Fruit fly (Drosophila melanogaster): ENCODE measurements around the gene CG5854.

CG5854 gene

dm6 chr3R:23958091-23958838 lies 24.6 kb downstream of the CG5854 start, which contains the start of the genes GluProRS and AP-1sigma (continued):
- peak; percentile 79 for TF ChIP-seq hbn (GFP tag; IDR thresholded peaks at IDR 0.05; ENCODE audit: partially characterized antibody)
- TF ChIP-seq Deaf1 (tag; optimal IDR thresholded peaks at IDR 0.05): peak; percentile 65
- no peak for TF ChIP-seq sd (tag; optimal IDR thresholded peaks at IDR 0.05)
- TF ChIP-seq CG4424 (GFP tag; optimal IDR thresholded peaks at IDR 0.05): peak; percentile 92
- peak; percentile 79 for TF ChIP-seq ro (GFP tag; IDR thresholded peaks at IDR 0.05)
- peak; percentile 77 for TF ChIP-seq org-1 (GFP tag; optimal IDR thresholded peaks at IDR 0.05)
- TF ChIP-seq CG7963 (GFP tag; IDR thresholded peaks at IDR 0.05; ENCODE audit: partially characterized antibody): peak; percentile 81
- TF ChIP-seq zfh2 (GFP tag; optimal IDR thresholded peaks at IDR 0.05): peak; percentile 92
- TF ChIP-seq CG15479 (GFP tag; optimal IDR thresholded peaks at IDR 0.05): no peak
- TF ChIP-seq CG2120 (GFP tag; optimal IDR thresholded peaks at IDR 0.05): peak; percentile 94
- TF ChIP-seq CG10979 (tag; optimal IDR thresholded peaks at IDR 0.05): peak; percentile 84
- TF ChIP-seq CG1792 (GFP tag; optimal IDR thresholded peaks at IDR 0.05): peak; percentile 31
- peak; percentile 63 for TF ChIP-seq CG4282 (GFP tag; optimal IDR thresholded peaks at IDR 0.05)
- TF ChIP-seq Vsx1 (GFP tag; optimal IDR thresholded peaks at IDR 0.05): peak; percentile 80
- TF ChIP-seq E2f2 (GFP tag; IDR thresholded peaks at IDR 0.05): peak; percentile 69
- peak; percentile 97 for TF ChIP-seq sens (GFP tag)
- TF ChIP-seq CG10209 (GFP tag; optimal IDR thresholded peaks at IDR 0.05): peak; percentile 84
- peak; percentile 92 for TF ChIP-seq Drgx (GFP tag; IDR thresholded peaks at IDR 0.05)
- peak; percentile 90 for TF ChIP-seq hb (GFP tag; IDR thresholded peaks at IDR 0.05; ENCODE audit: partially characterized antibody)
- peak; percentile 90 for TF ChIP-seq CG14050 (GFP tag; IDR thresholded peaks at IDR 0.05)
- TF ChIP-seq CG30020 (tag; optimal IDR thresholded peaks at IDR 0.05): peak; percentile 74
- TF ChIP-seq CG30431 (GFP tag; optimal IDR thresholded peaks at IDR 0.05): peak; percentile 88
- TF ChIP-seq CG8290 (GFP tag; optimal IDR thresholded peaks at IDR 0.05): peak; percentile 82
- peak in 1 of 2 experiments; percentile 82 for TF ChIP-seq CG8290 (tag; optimal IDR thresholded peaks at IDR 0.05)
- TF ChIP-seq CG12942 (GFP tag; optimal IDR thresholded peaks at IDR 0.05): peak; percentile 92
- no peak for TF ChIP-seq CTCF (GFP tag; optimal IDR thresholded peaks at IDR 0.05)
- peak; percentile 57 for TF ChIP-seq fu2 (GFP tag; optimal IDR thresholded peaks at IDR 0.05)
- peak; percentile 74 for TF ChIP-seq HHEX (GFP tag; optimal IDR thresholded peaks at IDR 0.05)
- peak; percentile 59 for TF ChIP-seq CG10321 (GFP tag; IDR thresholded peaks at IDR 0.05)
- peak; percentile 84 for TF ChIP-seq dati (GFP tag; IDR thresholded peaks at IDR 0.05)
- peak; percentile 93 for TF ChIP-seq vnd (GFP tag; IDR thresholded peaks at IDR 0.05; ENCODE audit: partially characterized antibody)
- peak; percentile 59 for TF ChIP-seq ash1 (GFP tag; optimal IDR thresholded peaks at IDR 0.05)
- TF ChIP-seq schlank (tag; optimal IDR thresholded peaks at IDR 0.05): peak; percentile 59
- peak; percentile 96 for TF ChIP-seq grau (tag; optimal IDR thresholded peaks at IDR 0.05)
- TF ChIP-seq Awh (GFP tag; IDR thresholded peaks at IDR 0.05): peak; percentile 93
- peak; percentile 91 for TF ChIP-seq ssp (GFP tag; IDR thresholded peaks at IDR 0.05)
- peak; percentile 48 for TF ChIP-seq eyg (GFP tag; optimal IDR thresholded peaks at IDR 0.05)
- TF ChIP-seq CG4707 (GFP tag; optimal IDR thresholded peaks at IDR 0.05): peak; percentile 96
- no peak for TF ChIP-seq fd64A (GFP tag; optimal IDR thresholded peaks at IDR 0.05)
- TF ChIP-seq CG43689 (GFP tag; IDR thresholded peaks at IDR 0.05): peak; percentile 88
- peak; percentile 89 for TF ChIP-seq CG18599 (GFP tag; optimal IDR thresholded peaks at IDR 0.05)
- TF ChIP-seq CG13296 (GFP tag; optimal IDR thresholded peaks at IDR 0.05): peak; percentile 84
- no peak for TF ChIP-seq CG13894 (tag; optimal IDR thresholded peaks at IDR 0.05)
- TF ChIP-seq Dad (GFP tag; optimal IDR thresholded peaks at IDR 0.05): peak; percentile 86
- TF ChIP-seq sisA (GFP tag; IDR thresholded peaks at IDR 0.05): peak; percentile 97
- peak; percentile 94 for TF ChIP-seq Atf6 (GFP tag; IDR thresholded peaks at IDR 0.05)
- TF ChIP-seq CG11695 (GFP tag; IDR thresholded peaks at IDR 0.05): peak; percentile 92
- peak; percentile 95 for TF ChIP-seq gem (tag; optimal IDR thresholded peaks at IDR 0.05)
- peak; percentile 62 for TF ChIP-seq Mes4 (GFP tag; optimal IDR thresholded peaks at IDR 0.05)
- peak; percentile 75 for TF ChIP-seq CG10462 (GFP tag; optimal IDR thresholded peaks at IDR 0.05)
